Fruit fly (Drosophila melanogaster): ENCODE data around the gene AP-1gamma.

DNA sequence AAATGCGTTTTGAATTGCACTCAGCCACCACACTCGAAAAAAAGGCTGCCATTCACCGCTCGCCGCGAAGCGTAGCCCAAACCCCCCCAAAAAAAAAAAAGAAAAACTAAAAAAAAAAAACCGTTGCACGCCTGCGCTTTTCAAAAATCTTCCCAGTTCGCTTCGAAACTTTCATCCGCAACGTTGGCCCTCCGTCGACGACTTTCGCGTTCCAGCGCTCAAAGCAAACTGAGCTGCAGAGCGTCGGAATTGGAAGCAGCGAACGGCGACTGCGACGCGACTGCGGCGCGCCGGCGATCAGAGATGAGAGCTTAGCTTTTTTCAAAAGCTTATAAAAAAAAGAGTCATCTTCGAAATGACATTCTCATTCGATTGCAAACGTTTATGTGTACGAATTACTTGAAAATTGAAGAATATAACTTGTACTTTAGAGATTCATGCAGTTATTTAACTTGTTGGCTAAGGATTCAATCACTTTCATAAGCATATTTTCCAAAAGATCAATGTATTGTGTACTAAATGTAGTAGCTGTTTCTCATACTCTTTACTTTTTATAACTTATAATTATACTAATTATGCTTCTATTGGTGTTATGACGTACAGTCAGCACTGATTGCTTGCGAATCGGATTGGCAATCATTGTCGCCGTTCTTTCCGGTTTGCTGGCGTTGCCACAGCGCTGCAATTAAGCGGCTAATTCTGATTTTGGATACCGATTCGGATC is 40.6 kb upstream of the AP-1gamma start, which contains the start of gene CG15365:
- TF ChIP-seq br (GFP tag; optimal IDR thresholded peaks at IDR 0.05) (no peak), Hnf4 (GFP tag; optimal IDR thresholded peaks at IDR 0.05) (no peak), lola (GFP tag; optimal IDR thresholded peaks at IDR 0.05) (no peak), Jra (GFP tag; optimal IDR thresholded peaks at IDR 0.05) (no peak), psq (GFP tag; optimal IDR thresholded peaks at IDR 0.05) (no peak)

All from whole organism, wandering third instar larva.